Worm (Caenorhabditis elegans): ENCODE results near the gene fip-3.
"Not testable (repeated sequence)": the region's sequence is repeated elsewhere in the genome, so short reads cannot be mapped to it uniquely, and the experiment has no call there.

fip-3 gene

DNA sequence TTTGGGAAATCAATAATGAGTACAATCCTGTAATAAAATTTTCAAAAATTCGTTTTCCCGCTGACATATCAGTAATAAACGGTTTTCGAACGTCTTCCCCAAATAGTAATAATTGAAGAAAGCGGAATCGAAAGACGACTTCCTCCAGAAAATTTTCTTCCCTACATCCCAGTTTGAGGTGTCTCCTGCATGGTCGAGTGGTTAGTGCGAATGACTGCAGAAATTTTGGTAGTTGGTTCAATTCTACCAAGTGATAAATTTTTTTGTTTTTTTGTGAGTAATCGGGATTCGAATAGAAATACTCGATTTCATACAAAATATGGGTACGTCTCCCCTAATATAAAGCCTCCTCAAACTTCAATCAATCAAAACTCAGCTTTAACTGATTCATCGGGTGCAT, 48.3 kb downstream of the fip-3 start:
- TF ChIP-seq tbp1 (GFP tag; optimal IDR thresholded peaks at IDR 0.05) (peak; percentile 79), rpc-1 (tag; optimal IDR thresholded peaks at IDR 0.05) (peak; percentile 19), lin-26 (GFP tag; IDR thresholded peaks at IDR 0.05) (peak; percentile 82), B0261.1 (tag; optimal IDR thresholded peaks at IDR 0.05) (peak; percentile 35)
- not testable (repeated sequence) for TF ChIP-seq rpc-1 (optimal IDR thresholded peaks at IDR 0.05)

All from whole organism, young adult.